Worm (Caenorhabditis elegans) whole organism, L2 larva: ENCODE results near the gene ZK512.11.

ENCODE experiments used
- F13H6.1 ChIP-seq: sonication (generic microtip); optimal IDR thresholded peaks from 2 replicates; lab custom pipeline; 2016; ENCODE audit warnings: missing genetic modification characterization, missing compliant biosample characterization
- R02D3.7 ChIP-seq: fragments of 150-350 bp; optimal IDR thresholded peaks from 2 replicates; lab custom pipeline; 2014; ENCODE audit warnings: missing biosample characterization, missing genetic modification characterization
- blmp-1 ChIP-seq: sonication (generic microtip); optimal IDR thresholded peaks from 2 replicates; lab custom pipeline; 2017; ENCODE audit warnings: missing genetic modification characterization, mild to moderate bottlenecking, missing compliant biosample characterization, antibody characterized with exemption, moderate library complexity; ENCODE audit not compliant: insufficient read depth
- lin-11 ChIP-seq: fragments of 150-350 bp; sonication (generic microtip); optimal IDR thresholded peaks from 2 replicates; lab custom pipeline; 2014; ENCODE audit warnings: missing biosample characterization, missing genetic modification characterization, inconsistent platforms, mixed read lengths
- lin-13 ChIP-seq: fragments of 150-350 bp; optimal IDR thresholded peaks from 2 replicates; lab custom pipeline; 2014; ENCODE audit warnings: missing biosample characterization, missing genetic modification reagents, missing genetic modification characterization
- nhr-11 ChIP-seq: fragments of 150-350 bp; optimal IDR thresholded peaks from 2 replicates; lab custom pipeline; 2014; ENCODE audit warnings: missing biosample characterization, missing genetic modification characterization
- nhr-12 ChIP-seq: fragments of 150-350 bp; optimal IDR thresholded peaks from 2 replicates; lab custom pipeline; 2014; ENCODE audit warnings: missing biosample characterization, missing genetic modification characterization
- nhr-237 ChIP-seq: fragments of 150-350 bp; optimal IDR thresholded peaks from 2 replicates; lab custom pipeline; 2014; ENCODE audit warnings: missing biosample characterization, missing genetic modification characterization
- peb-1 ChIP-seq: fragments of 150-350 bp; optimal IDR thresholded peaks from 2 replicates; lab custom pipeline; 2014; ENCODE audit warnings: missing biosample characterization, missing genetic modification characterization
- snpc-4 ChIP-seq: fragments of 150-350 bp; optimal IDR thresholded peaks from 2 replicates; lab custom pipeline; 2014; ENCODE audit warnings: missing biosample characterization, missing genetic modification characterization
- unc-39 ChIP-seq: fragments of 150-350 bp; optimal IDR thresholded peaks from 2 replicates; lab custom pipeline; 2014; ENCODE audit warnings: missing biosample characterization, missing genetic modification characterization
- unc-55 ChIP-seq: fragments of 150-350 bp; sonication (generic microtip); optimal IDR thresholded peaks from 3 replicates; lab custom pipeline; 2014; ENCODE audit warnings: missing biosample characterization, missing genetic modification reagents, missing genetic modification characterization
- ztf-11 ChIP-seq: sonication (generic microtip); optimal IDR thresholded peaks from 2 replicates; lab custom pipeline; 2017; ENCODE audit warnings: missing biosample characterization, missing genetic modification characterization

DNA sequence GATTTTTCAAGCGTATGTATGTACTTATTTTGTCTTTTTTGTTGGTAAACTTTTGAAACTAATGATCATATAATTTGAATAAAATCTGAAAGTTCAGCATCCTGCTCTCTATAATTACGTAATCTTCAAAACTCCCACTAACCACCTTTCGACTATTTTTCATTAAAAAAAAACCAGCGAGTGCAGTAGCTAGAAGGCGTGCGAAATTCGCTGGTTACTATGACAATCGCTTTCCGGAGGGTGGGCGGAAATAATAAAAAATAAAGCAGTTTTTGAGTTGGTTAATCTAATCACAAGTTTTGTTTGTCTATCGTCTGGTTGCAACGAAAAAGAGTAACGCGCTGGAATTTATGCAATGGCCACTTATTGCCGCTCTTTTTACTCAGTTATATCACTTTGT is 10.8 kb downstream of the ZK512.11 start, which contains the start of gene irld-34:
- no peak for TF ChIP-seq F13H6.1
- no peak for TF ChIP-seq ztf-11 (tag; lab: Kevin White, UChicago)
- no peak for TF ChIP-seq nhr-237 (tag; lab: Kevin White, UChicago)
- no peak for TF ChIP-seq blmp-1 (tag; lab: Kevin White, UChicago)
- no peak for TF ChIP-seq lin-13 (GFP tag; lab: Kevin White, UChicago)
- no peak for TF ChIP-seq nhr-12 (tag; lab: Kevin White, UChicago)
- no peak for TF ChIP-seq lin-11 (tag; lab: Kevin White, UChicago)
- TF ChIP-seq unc-55 (GFP tag; lab: Kevin White, UChicago): no peak
- TF ChIP-seq unc-39 (tag; lab: Kevin White, UChicago): no peak
- TF ChIP-seq R02D3.7: no peak
- no peak for TF ChIP-seq nhr-11
- no peak for TF ChIP-seq snpc-4 (tag; lab: Kevin White, UChicago)
- no peak for TF ChIP-seq peb-1 (tag; lab: Kevin White, UChicago)
